Worm (Caenorhabditis elegans) whole organism, late embryonic: ENCODE measurements around the gene pccb-1.

Source experiments
- C08G9.2 ChIP-seq: sonication (generic microtip); optimal IDR thresholded peaks from 2 replicates; lab custom pipeline; 2016; ENCODE audit warnings: mild to moderate bottlenecking, missing genetic modification characterization, moderate library complexity, missing compliant biosample characterization
- C38D4.7 ChIP-seq: fragments of 200-800 bp; sonication (Bioruptor generic); optimal IDR thresholded peaks from 2 replicates; lab custom pipeline; 2018; ENCODE audit warnings: mild to moderate bottlenecking, missing genetic modification characterization, moderate library complexity, missing compliant biosample characterization
- K02D7.2 ChIP-seq: sonication (generic microtip); optimal IDR thresholded peaks from 2 replicates; lab custom pipeline; 2017; ENCODE audit warnings: mild to moderate bottlenecking, missing genetic modification characterization, missing compliant biosample characterization
- K09A11.1 ChIP-seq: sonication (generic microtip); optimal IDR thresholded peaks from 2 replicates; lab custom pipeline; 2017; ENCODE audit warnings: antibody characterized with exemption, mild to moderate bottlenecking, missing genetic modification characterization, missing compliant biosample characterization; ENCODE audit not compliant: insufficient read depth
- T23F11.4 ChIP-seq: fragments of 200-800 bp; sonication (Bioruptor generic); optimal IDR thresholded peaks from 2 replicates; lab custom pipeline; 2018; ENCODE audit warnings: mild to moderate bottlenecking, missing genetic modification characterization, missing compliant biosample characterization
- Y22D7AL.16 ChIP-seq: sonication (generic microtip); optimal IDR thresholded peaks from 2 replicates; lab custom pipeline; 2016; ENCODE audit warnings: missing genetic modification characterization, missing compliant biosample characterization
- ahr-1 ChIP-seq: sonication (generic microtip); optimal IDR thresholded peaks from 2 replicates; lab custom pipeline; 2016; ENCODE audit warnings: missing genetic modification characterization, missing compliant biosample characterization
- ama-1 ChIP-seq: fragments of 150-350 bp; optimal IDR thresholded peaks from 2 replicates; lab custom pipeline; 2014
- ceh-18 ChIP-seq: sonication (generic microtip); optimal IDR thresholded peaks from 2 replicates; lab custom pipeline; 2016; ENCODE audit warnings: missing genetic modification characterization, missing compliant biosample characterization
- ceh-2 ChIP-seq: sonication (generic microtip); optimal IDR thresholded peaks from 2 replicates; lab custom pipeline; 2016; ENCODE audit warnings: missing genotype, missing genetic modification characterization, missing compliant biosample characterization
- ceh-30 ChIP-seq: fragments of 150-350 bp; optimal IDR thresholded peaks from 2 replicates; lab custom pipeline; 2014; ENCODE audit warnings: missing biosample characterization, missing genetic modification characterization
- ceh-34 ChIP-seq: sonication (generic microtip); optimal IDR thresholded peaks from 2 replicates; lab custom pipeline; 2016; ENCODE audit warnings: mild to moderate bottlenecking, missing genetic modification characterization, missing compliant biosample characterization
- ceh-48 ChIP-seq: sonication (generic microtip); optimal IDR thresholded peaks from 2 replicates; lab custom pipeline; 2016; ENCODE audit warnings: missing genetic modification characterization, inconsistent platforms, missing compliant biosample characterization
- ceh-6 ChIP-seq: fragments of 200-800 bp; sonication (Bioruptor generic); optimal IDR thresholded peaks from 2 replicates; lab custom pipeline; 2018; ENCODE audit warnings: mild to moderate bottlenecking, missing genetic modification characterization, missing compliant biosample characterization
- ceh-9 ChIP-seq: sonication (generic microtip); optimal IDR thresholded peaks from 2 replicates; lab custom pipeline; 2016; ENCODE audit warnings: mild to moderate bottlenecking, missing genetic modification characterization, inconsistent platforms, missing compliant biosample characterization
- che-1 ChIP-seq: sonication (generic microtip); optimal IDR thresholded peaks from 2 replicates; lab custom pipeline; 2016; ENCODE audit warnings: mild to moderate bottlenecking, missing genetic modification characterization, missing compliant biosample characterization
- elt-4 ChIP-seq: sonication (generic microtip); optimal IDR thresholded peaks from 2 replicates; lab custom pipeline; 2016; ENCODE audit warnings: missing genetic modification characterization, missing compliant biosample characterization
- ets-4 ChIP-seq: sonication (generic microtip); optimal IDR thresholded peaks from 2 replicates; lab custom pipeline; 2016; ENCODE audit warnings: missing genetic modification characterization, missing compliant biosample characterization
- fkh-10 ChIP-seq: fragments of 150-350 bp; optimal IDR thresholded peaks from 2 replicates; lab custom pipeline; 2014; ENCODE audit warnings: missing biosample characterization, missing genetic modification reagents, missing genetic modification characterization
- fkh-6 ChIP-seq: sonication (generic microtip); optimal IDR thresholded peaks from 2 replicates; lab custom pipeline; 2016; ENCODE audit warnings: missing genetic modification characterization, missing compliant biosample characterization
- gmeb-2 ChIP-seq: sonication (generic microtip); optimal IDR thresholded peaks from 2 replicates; lab custom pipeline; 2016; ENCODE audit warnings: missing genetic modification characterization, inconsistent platforms, missing compliant biosample characterization
- hlh-6 ChIP-seq: sonication (generic microtip); optimal IDR thresholded peaks from 2 replicates; lab custom pipeline; 2016; ENCODE audit warnings: missing genotype, missing genetic modification characterization, missing compliant biosample characterization
- hlh-8 ChIP-seq: sonication (generic microtip); optimal IDR thresholded peaks from 2 replicates; lab custom pipeline; 2016; ENCODE audit warnings: missing genotype, missing genetic modification characterization, missing compliant biosample characterization
- lin-11 ChIP-seq: fragments of 200-800 bp; sonication (Bioruptor generic); optimal IDR thresholded peaks from 2 replicates; lab custom pipeline; 2018; ENCODE audit warnings: mild to moderate bottlenecking, missing genetic modification characterization, missing compliant biosample characterization
- madf-2 ChIP-seq: sonication (generic microtip); optimal IDR thresholded peaks from 2 replicates; lab custom pipeline; 2017; ENCODE audit warnings: missing genetic modification characterization, missing compliant biosample characterization
- mec-3 ChIP-seq: sonication (generic microtip); optimal IDR thresholded peaks from 2 replicates; lab custom pipeline; 2016; ENCODE audit warnings: borderline replicate concordance, missing genetic modification characterization, missing compliant biosample characterization
- nhr-11 ChIP-seq: fragments of 150-350 bp; optimal IDR thresholded peaks from 2 replicates; lab custom pipeline; 2014; ENCODE audit warnings: missing biosample characterization, missing genetic modification characterization
- nhr-232 ChIP-seq: sonication (generic microtip); optimal IDR thresholded peaks from 2 replicates; lab custom pipeline; 2016; ENCODE audit warnings: missing genetic modification characterization, missing compliant biosample characterization
- npax-4 ChIP-seq: sonication (generic microtip); optimal IDR thresholded peaks from 2 replicates; lab custom pipeline; 2016; ENCODE audit warnings: missing genetic modification characterization, missing compliant biosample characterization
- pat-9 ChIP-seq: fragments of 200-800 bp; sonication (Bioruptor generic); optimal IDR thresholded peaks from 2 replicates; lab custom pipeline; 2018; ENCODE audit warnings: mild to moderate bottlenecking, missing genetic modification characterization, moderate library complexity, missing compliant biosample characterization
- pax-1 ChIP-seq: fragments of 150-350 bp; optimal IDR thresholded peaks from 2 replicates; lab custom pipeline; 2014; ENCODE audit warnings: missing biosample characterization, missing genetic modification characterization
- pha-2 ChIP-seq: sonication (generic microtip); optimal IDR thresholded peaks from 2 replicates; lab custom pipeline; 2017; ENCODE audit warnings: mild to moderate bottlenecking, missing genetic modification characterization, missing compliant biosample characterization
- pha-4 ChIP-seq: fragments of 150-350 bp; optimal IDR thresholded peaks from 2 replicates; lab custom pipeline; 2018; ENCODE audit warnings: missing biosample characterization, missing genetic modification reagents, missing genetic modification characterization
- pqm-1 ChIP-seq: sonication (generic microtip); optimal IDR thresholded peaks from 2 replicates; lab custom pipeline; 2016; ENCODE audit warnings: missing genetic modification characterization, missing compliant biosample characterization
- sdc-2 ChIP-seq: sonication (generic microtip); optimal IDR thresholded peaks from 2 replicates; lab custom pipeline; 2016; ENCODE audit warnings: missing genotype, missing genetic modification characterization, missing compliant biosample characterization
- sox-2 ChIP-seq: fragments of 200-800 bp; sonication (Bioruptor generic); IDR thresholded peaks from 2 replicates; pipeline ENCODE4 v1.3.6; 2022; ENCODE audit warnings: missing genetic modification reagents, missing genetic modification characterization, missing compliant biosample characterization
- sox-4 ChIP-seq: sonication (generic microtip); optimal IDR thresholded peaks from 2 replicates; lab custom pipeline; 2017; ENCODE audit warnings: mild to moderate bottlenecking, missing genetic modification characterization, inconsistent platforms, missing compliant biosample characterization
- syd-9 ChIP-seq: sonication (generic microtip); optimal IDR thresholded peaks from 2 replicates; lab custom pipeline; 2016; ENCODE audit warnings: mild to moderate bottlenecking, missing genetic modification characterization, moderate library complexity, missing compliant biosample characterization
- tbx-2 ChIP-seq: sonication (generic microtip); optimal IDR thresholded peaks from 2 replicates; lab custom pipeline; 2016; ENCODE audit warnings: missing genetic modification characterization, missing compliant biosample characterization
- tbx-7 ChIP-seq: sonication (generic microtip); optimal IDR thresholded peaks from 2 replicates; lab custom pipeline; 2016; ENCODE audit warnings: missing genotype, missing genetic modification characterization, missing compliant biosample characterization
- unc-55 ChIP-seq: sonication (generic microtip); optimal IDR thresholded peaks from 2 replicates; lab custom pipeline; 2017; ENCODE audit warnings: missing biosample characterization, missing genetic modification reagents, missing genetic modification characterization
- unc-86 ChIP-seq: sonication (generic microtip); optimal IDR thresholded peaks from 2 replicates; lab custom pipeline; 2016; ENCODE audit warnings: missing genetic modification characterization, missing compliant biosample characterization
- ztf-16 ChIP-seq: sonication (generic microtip); optimal IDR thresholded peaks from 2 replicates; lab custom pipeline; 2017; ENCODE audit warnings: missing genetic modification characterization, missing compliant biosample characterization

Gene pccb-1

ce11 chrX:3056098-3056497 lies 33.3 kb upstream of the pccb-1 start (continued):
- no peak for TF ChIP-seq pat-9 (tag; lab: Kevin White, UChicago)

ce11 chrX:3057656-3058055 lies 31.7 kb upstream of the pccb-1 start:
- TF ChIP-seq ceh-48 (tag; lab: Kevin White, UChicago) (no peak), fkh-6 (tag; lab: Kevin White, UChicago) (no peak), T23F11.4 (no peak), ama-1 (lab: Kevin White, UChicago) (no peak), pax-1 (tag; lab: Kevin White, UChicago) (no peak), pha-2 (tag; lab: Kevin White, UChicago) (no peak), syd-9 (tag; lab: Kevin White, UChicago) (no peak), pat-9 (tag; lab: Kevin White, UChicago) (no peak), hlh-6 (tag; lab: Kevin White, UChicago) (no peak), pqm-1 (tag; lab: Kevin White, UChicago) (no peak), ceh-34 (tag; lab: Kevin White, UChicago) (no peak), ceh-9 (tag; lab: Kevin White, UChicago) (no peak), tbx-2 (tag; lab: Kevin White, UChicago) (no peak), elt-4 (tag; lab: Kevin White, UChicago) (no peak), K09A11.1 (tag; lab: Kevin White, UChicago) (no peak), ets-4 (tag; lab: Kevin White, UChicago) (no peak)

- TF ChIP-seq unc-55 (GFP tag; lab: Kevin White, UChicago) (no peak), pqm-1 (tag; lab: Kevin White, UChicago) (no peak), K02D7.2 (tag; lab: Kevin White, UChicago) (no peak), hlh-8 (tag; lab: Kevin White, UChicago) (no peak), fkh-10 (GFP tag; lab: Kevin White, UChicago) (no peak), ztf-16 (tag; lab: Kevin White, UChicago) (no peak), sox-4 (tag; lab: Kevin White, UChicago) (no peak), madf-2 (tag; lab: Kevin White, UChicago) (no peak), ceh-9 (tag; lab: Kevin White, UChicago) (no peak), unc-86 (tag; lab: Kevin White, UChicago) (no peak), nhr-232 (tag; lab: Kevin White, UChicago) (no peak), sox-2 (GFP tag; lab: Robert Waterston, UW) (no peak), ets-4 (tag; lab: Kevin White, UChicago) (no peak), T23F11.4 (no peak), sdc-2 (tag; lab: Kevin White, UChicago) (no peak), syd-9 (tag; lab: Kevin White, UChicago) (no peak), ceh-18 (no peak), tbx-7 (tag; lab: Kevin White, UChicago) (no peak), ceh-2 (tag; lab: Kevin White, UChicago) (no peak), lin-11 (tag; lab: Kevin White, UChicago) (no peak)
- TF ChIP-seq, all 69 proteins: peak for 0
Measured at ce11 chrX:3059299-3059698, 30.1 kb upstream of the pccb-1 start, which contains the start of gene rsef-1. rsef-1 (minus strand) TSS chrX:3059399.

ce11 chrX:3061698-3062097 lies 27.7 kb upstream of the pccb-1 start:
- TF ChIP-seq ceh-6 (GFP tag; lab: Kevin White, UChicago) = no peak
- no peak for TF ChIP-seq ceh-48 (tag; lab: Kevin White, UChicago)
- TF ChIP-seq pha-4 = no peak
- TF ChIP-seq ceh-34 (tag; lab: Kevin White, UChicago) = no peak
- TF ChIP-seq mec-3 (tag; lab: Kevin White, UChicago) = no peak
- no peak for TF ChIP-seq fkh-10 (GFP tag; lab: Kevin White, UChicago)

ce11 chrX:3063274-3063673 lies 26.1 kb upstream of the pccb-1 start, which contains the start of gene ceh-30:
ceh-30 (plus strand) TSS chrX:3063574.
- TF ChIP-seq npax-4 (tag; lab: Kevin White, UChicago) = no peak
- no peak for TF ChIP-seq fkh-10 (GFP tag; lab: Kevin White, UChicago)
- no peak for TF ChIP-seq ahr-1 (tag; lab: Kevin White, UChicago)
- no peak for TF ChIP-seq pha-2 (tag; lab: Kevin White, UChicago)
- TF ChIP-seq Y22D7AL.16 (tag; lab: Kevin White, UChicago) = no peak
- no peak for TF ChIP-seq T23F11.4
- TF ChIP-seq nhr-11 (tag; lab: Kevin White, UChicago) = no peak
- TF ChIP-seq gmeb-2 (tag; lab: Kevin White, UChicago) = no peak
- TF ChIP-seq K09A11.1 (tag; lab: Kevin White, UChicago) = no peak
- TF ChIP-seq ceh-30 = no peak
- TF ChIP-seq ceh-2 (tag; lab: Kevin White, UChicago) = no peak
- TF ChIP-seq mec-3 (tag; lab: Kevin White, UChicago) = no peak
- TF ChIP-seq ceh-48 (tag; lab: Kevin White, UChicago) = no peak
- no peak for TF ChIP-seq che-1
- TF ChIP-seq syd-9 (tag; lab: Kevin White, UChicago) = no peak
- no peak for TF ChIP-seq sdc-2 (tag; lab: Kevin White, UChicago)
- no peak for TF ChIP-seq C38D4.7 (GFP tag; lab: Kevin White, UChicago)
- TF ChIP-seq tbx-7 (tag; lab: Kevin White, UChicago) = no peak
- TF ChIP-seq C08G9.2 (tag; lab: Kevin White, UChicago) = no peak
